Worm (Caenorhabditis elegans) whole organism, L1 larva: ENCODE data around the gene fbxb-38.

ENCODE experiments used
- C04F5.9 ChIP-seq: sonication (generic microtip); optimal IDR thresholded peaks from 2 replicates; lab custom pipeline; 2016; ENCODE audit warnings: missing genetic modification characterization, missing compliant biosample characterization
- C16A3.4 ChIP-seq: fragments of 150-350 bp; optimal IDR thresholded peaks from 2 replicates; lab custom pipeline; 2014; ENCODE audit warnings: missing biosample characterization, missing genetic modification characterization
- Y116A8C.19 ChIP-seq: sonication (generic microtip); optimal IDR thresholded peaks from 2 replicates; lab custom pipeline; 2016; ENCODE audit warnings: missing compliant biosample characterization, missing genetic modification characterization, borderline replicate concordance
- ceh-88 ChIP-seq: fragments of 200-800 bp; sonication (Bioruptor generic); IDR thresholded peaks from 2 replicates; pipeline ENCODE4 v1.3.6; 2022; ENCODE audit warnings: missing genetic modification characterization, missing compliant biosample characterization
- dsc-1 ChIP-seq: sonication (generic microtip); optimal IDR thresholded peaks from 2 replicates; lab custom pipeline; 2016; ENCODE audit warnings: mild to moderate bottlenecking, missing genetic modification characterization, missing compliant biosample characterization
- efl-1 ChIP-seq, 4 experiments: fragments of 150-350 bp; optimal IDR thresholded peaks in 3 of 4; peaks in 1 of 4; 1 replicate in 1 of 4; 2 replicates in 3 of 4; lab custom pipeline; 2014; ENCODE audit warnings: missing biosample characterization in 2 of 4, missing genetic modification characterization in 2 of 4, missing genetic modification reagents in 2 of 4
- egl-13 ChIP-seq: sonication (generic microtip); optimal IDR thresholded peaks from 2 replicates; lab custom pipeline; 2016; ENCODE audit warnings: missing genotype, missing genetic modification reagents, missing genetic modification characterization, missing compliant biosample characterization
- egl-27 ChIP-seq, 2 experiments: fragments of 150-350 bp in 1 of 2; sonication (generic microtip); optimal IDR thresholded peaks; 3 replicates each; lab custom pipeline; 2017 to 2018; ENCODE audit warnings: missing biosample characterization in 2 of 2, missing genetic modification characterization in 2 of 2, missing genetic modification reagents in 2 of 2
- elt-2 ChIP-seq: sonication (generic microtip); optimal IDR thresholded peaks from 2 replicates; lab custom pipeline; 2016; ENCODE audit warnings: missing genetic modification characterization, mild to moderate bottlenecking, inconsistent platforms, missing compliant biosample characterization, missing genetic modification reagents
- fos-1 ChIP-seq: fragments of 150-350 bp; optimal IDR thresholded peaks from 2 replicates; lab custom pipeline; 2014; ENCODE audit warnings: missing biosample characterization, missing genetic modification characterization
- hlh-4 ChIP-seq: sonication (generic microtip); optimal IDR thresholded peaks from 2 replicates; lab custom pipeline; 2016; ENCODE audit warnings: mild to moderate bottlenecking, missing genetic modification characterization, missing compliant biosample characterization
- hpl-2 ChIP-seq: fragments of 150-350 bp; optimal IDR thresholded peaks from 2 replicates; lab custom pipeline; 2014; ENCODE audit warnings: missing biosample characterization, missing genetic modification reagents, missing genetic modification characterization
- isw-1 ChIP-seq: fragments of 200-800 bp; sonication (Bioruptor generic); IDR thresholded peaks from 2 replicates; pipeline ENCODE4 v1.3.6; 2022; ENCODE audit warnings: missing genetic modification characterization, missing compliant biosample characterization
- jun-1 ChIP-seq: fragments of 150-350 bp; optimal IDR thresholded peaks from 2 replicates; lab custom pipeline; 2014; ENCODE audit warnings: missing biosample characterization, missing genetic modification reagents, missing genetic modification characterization
- lin-35 ChIP-seq, 2 experiments: fragments of 150-350 bp; optimal IDR thresholded peaks; 2 replicates each; lab custom pipeline; 2014; ENCODE audit warnings: missing biosample characterization in 2 of 2, missing genetic modification characterization in 2 of 2, missing genetic modification reagents in 2 of 2
- lin-39 ChIP-seq: fragments of 150-350 bp; optimal IDR thresholded peaks from 2 replicates; lab custom pipeline; 2014; ENCODE audit warnings: missing biosample characterization, missing genetic modification reagents, missing genetic modification characterization
- mdl-1 ChIP-seq, 2 experiments: fragments of 150-350 bp; optimal IDR thresholded peaks; 2 replicates each; lab custom pipeline; 2014 to 2017; ENCODE audit warnings: missing biosample characterization in 2 of 2, missing genetic modification characterization in 2 of 2, inconsistent platforms in 1 of 2
- nhr-11 ChIP-seq: fragments of 150-350 bp; optimal IDR thresholded peaks from 2 replicates; lab custom pipeline; 2014; ENCODE audit warnings: missing biosample characterization, missing genetic modification characterization
- nhr-237 ChIP-seq: fragments of 150-350 bp; optimal IDR thresholded peaks from 2 replicates; lab custom pipeline; 2014; ENCODE audit warnings: missing biosample characterization, missing genetic modification characterization
- nhr-77 ChIP-seq: fragments of 150-350 bp; optimal IDR thresholded peaks from 2 replicates; lab custom pipeline; 2014; ENCODE audit warnings: missing biosample characterization, missing genetic modification characterization
- nhr-90 ChIP-seq: sonication (generic microtip); optimal IDR thresholded peaks from 2 replicates; lab custom pipeline; 2016; ENCODE audit warnings: mild to moderate bottlenecking, missing genetic modification characterization, missing compliant biosample characterization; ENCODE audit not compliant: poor library complexity
- pag-3 ChIP-seq: sonication (generic microtip); optimal IDR thresholded peaks from 2 replicates; lab custom pipeline; 2017; ENCODE audit warnings: missing genetic modification characterization, mild to moderate bottlenecking, missing compliant biosample characterization, antibody characterized with exemption, borderline replicate concordance; ENCODE audit not compliant: insufficient read depth
- skn-1 ChIP-seq: fragments of 150-350 bp; optimal IDR thresholded peaks from 2 replicates; lab custom pipeline; 2014; ENCODE audit warnings: missing biosample characterization, missing genetic modification characterization
- snpc-4 ChIP-seq: fragments of 150-350 bp; optimal IDR thresholded peaks from 2 replicates; lab custom pipeline; 2014; ENCODE audit warnings: missing biosample characterization, missing genetic modification characterization
- snu-23 ChIP-seq: sonication (generic microtip); optimal IDR thresholded peaks from 2 replicates; lab custom pipeline; 2016; ENCODE audit warnings: missing genetic modification characterization, missing compliant biosample characterization
- sox-4 ChIP-seq: sonication (generic microtip); optimal IDR thresholded peaks from 2 replicates; lab custom pipeline; 2016; ENCODE audit warnings: missing genetic modification characterization, missing compliant biosample characterization
- sup-37 ChIP-seq: fragments of 200-800 bp; sonication (Bioruptor generic); optimal IDR thresholded peaks from 2 replicates; lab custom pipeline; 2018; ENCODE audit warnings: mild to moderate bottlenecking, missing genetic modification characterization, missing compliant biosample characterization
- tlp-1 ChIP-seq: fragments of 150-350 bp; optimal IDR thresholded peaks from 2 replicates; lab custom pipeline; 2014; ENCODE audit warnings: missing biosample characterization, missing genetic modification characterization
- unc-62 ChIP-seq: fragments of 150-350 bp; optimal IDR thresholded peaks from 2 replicates; lab custom pipeline; 2014; ENCODE audit warnings: missing biosample characterization, missing genetic modification reagents, missing genetic modification characterization
- unc-86 ChIP-seq: sonication (generic microtip); optimal IDR thresholded peaks from 2 replicates; lab custom pipeline; 2016; ENCODE audit warnings: missing genetic modification characterization, missing compliant biosample characterization
- unc-98 ChIP-seq: fragments of 200-800 bp; sonication (Bioruptor generic); IDR thresholded peaks from 2 replicates; pipeline ENCODE4 v1.3.6; 2022; ENCODE audit warnings: missing genetic modification characterization, missing compliant biosample characterization
- vab-15 ChIP-seq: sonication (generic microtip); optimal IDR thresholded peaks from 2 replicates; lab custom pipeline; 2017; ENCODE audit warnings: missing genotype, mild to moderate bottlenecking, missing genetic modification characterization, missing compliant biosample characterization
- zip-4 ChIP-seq: fragments of 200-800 bp; sonication (Bioruptor generic); optimal IDR thresholded peaks from 2 replicates; lab custom pipeline; 2018; ENCODE audit warnings: mild to moderate bottlenecking, missing genetic modification characterization, moderate library complexity, missing compliant biosample characterization
- ztf-4 ChIP-seq: fragments of 150-350 bp; optimal IDR thresholded peaks from 2 replicates; lab custom pipeline; 2014; ENCODE audit warnings: missing biosample characterization, missing genetic modification characterization

The fbxb-38 gene

ce11 chrII:2176688-2177087 lies 8.1 kb upstream of the fbxb-38 start, which contains the start of gene gba-1:
gba-1 (plus strand) TSS chrII:2176741.
- TF ChIP-seq lin-35 (GFP tag; optimal IDR thresholded peaks at IDR 0.05; lab: Kevin White, UChicago) (peak in 1 of 2 experiments; percentile 18), elt-2 (peak; percentile 54), pag-3 (tag; lab: Kevin White, UChicago) (no peak)

DNA sequence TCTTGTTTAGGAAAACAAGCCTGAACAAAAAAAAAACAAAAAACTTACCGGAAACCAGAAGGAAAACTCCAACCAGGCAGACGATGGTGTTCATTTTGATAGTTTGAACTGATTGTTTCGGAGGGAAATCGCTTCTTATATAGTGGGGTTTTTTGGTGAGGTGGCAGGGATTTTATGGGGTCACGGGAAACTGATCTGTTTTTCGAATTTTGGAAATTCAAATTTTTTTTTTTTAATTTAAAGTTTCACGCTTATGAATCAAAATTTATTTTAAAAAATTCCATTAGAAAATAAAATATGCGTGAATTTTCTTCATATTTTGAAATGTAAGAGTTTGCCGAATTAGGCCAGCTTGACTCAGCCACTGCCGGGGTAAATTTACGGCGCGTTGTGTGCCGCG lies 6.8 kb upstream of the fbxb-38 start, which contains the start of gene C33C12.7:
TSS of gene C33C12.7 (minus strand) at position 101 of the 400 bp plus-strand sequence.
- no peak for TF ChIP-seq nhr-237 (tag; lab: Kevin White, UChicago)
- no peak for TF ChIP-seq sup-37 (GFP tag; lab: Kevin White, UChicago)
- TF ChIP-seq snu-23 (GFP tag; lab: Kevin White, UChicago): no peak
- no peak for TF ChIP-seq C04F5.9 (tag; lab: Kevin White, UChicago)
- no peak for TF ChIP-seq lin-39 (tag; lab: Kevin White, UChicago)
- no peak for TF ChIP-seq egl-13 (tag; lab: Kevin White, UChicago)
- no peak for TF ChIP-seq C16A3.4 (tag; lab: Kevin White, UChicago)
- TF ChIP-seq fos-1 (tag; lab: Kevin White, UChicago): no peak
- no peak for TF ChIP-seq isw-1 (GFP tag; lab: Robert Waterston, UW)
- no peak for TF ChIP-seq unc-98 (GFP tag; lab: Robert Waterston, UW)
- no peak for TF ChIP-seq zip-4 (GFP tag; lab: Kevin White, UChicago)
- TF ChIP-seq, all 84 proteins: peak for 0

ce11 chrII:2170085-2170484 lies 1.5 kb upstream of the fbxb-38 start, which contains the start of gene C33C12.12:
C33C12.12 (minus strand) TSS chrII:2170185.
- TF ChIP-seq nhr-90 (tag; lab: Kevin White, UChicago): no peak
- TF ChIP-seq Y116A8C.19 (tag; lab: Kevin White, UChicago): no peak
- no peak for TF ChIP-seq ceh-88 (GFP tag; lab: Robert Waterston, UW)
- no peak for TF ChIP-seq efl-1 (optimal IDR thresholded peaks at IDR 0.05; lab: Kevin White, UChicago)
- TF ChIP-seq efl-1 (GFP tag; optimal IDR thresholded peaks at IDR 0.05 in 1 of 2; lab: Kevin White, UChicago): no peak
- no peak for TF ChIP-seq jun-1 (tag; lab: Kevin White, UChicago)
- no peak for TF ChIP-seq dsc-1 (tag; lab: Kevin White, UChicago)
- no peak for TF ChIP-seq nhr-11 (tag; lab: Kevin White, UChicago)
- TF ChIP-seq egl-27 (tag; optimal IDR thresholded peaks at IDR 0.05; lab: Kevin White, UChicago): no peak
- TF ChIP-seq lin-35 (GFP tag; optimal IDR thresholded peaks at IDR 0.05; lab: Kevin White, UChicago): no peak
- TF ChIP-seq hlh-4 (tag; lab: Kevin White, UChicago): no peak
- TF ChIP-seq hpl-2 (GFP tag; lab: Kevin White, UChicago): no peak
- TF ChIP-seq unc-62 (GFP tag; lab: Kevin White, UChicago): no peak
- TF ChIP-seq nhr-77 (tag; lab: Kevin White, UChicago): no peak
- no peak for TF ChIP-seq vab-15 (tag; lab: Kevin White, UChicago)
- no peak for TF ChIP-seq sox-4 (tag; lab: Kevin White, UChicago)
- no peak for TF ChIP-seq skn-1
- no peak for TF ChIP-seq ztf-4 (tag; lab: Kevin White, UChicago)

- no peak for TF ChIP-seq snpc-4 (tag; lab: Kevin White, UChicago)
- TF ChIP-seq tlp-1 (tag; lab: Kevin White, UChicago): no peak
- no peak for TF ChIP-seq mdl-1 (tag; optimal IDR thresholded peaks at IDR 0.05; lab: Kevin White, UChicago)
- TF ChIP-seq hpl-2 (GFP tag; lab: Kevin White, UChicago): no peak
- TF ChIP-seq C04F5.9 (tag; lab: Kevin White, UChicago): no peak
- TF ChIP-seq vab-15 (tag; lab: Kevin White, UChicago): no peak
- no peak for TF ChIP-seq unc-86 (tag; lab: Kevin White, UChicago)
- no peak for TF ChIP-seq dsc-1 (tag; lab: Kevin White, UChicago)
Measured at ce11 chrII:2166376-2166775, 2.2 kb downstream of the fbxb-38 start, which contains the start of gene C33C12.4. C33C12.4 (minus strand) TSS chrII:2166476.
